Fruit fly (Drosophila melanogaster) whole organism, embryonic: ENCODE data around the gene Gr93d.
A peak's percentile ranks its signal among the peaks of the same experiment; 100 is the strongest.

Experiments used
- CG10274 ChIP-seq: fragments of 200-800 bp; sonication (Bioruptor generic); optimal IDR thresholded peaks from 3 replicates; lab custom pipeline; 2017; ENCODE audit warnings: missing biosample characterization, mild to moderate bottlenecking, missing genetic modification characterization
- CG11247 ChIP-seq: fragments of 200-800 bp; sonication (Bioruptor generic); IDR thresholded peaks from 2 replicates; pipeline ENCODE4 v1.3.6; 2022; ENCODE audit warnings: missing biosample characterization, missing genetic modification characterization
- CG11560 ChIP-seq: fragments of 200-800 bp; sonication (Bioruptor generic); IDR thresholded peaks from 3 replicates; pipeline ENCODE4 v1.3.6; 2022; ENCODE audit warnings: missing biosample characterization, missing genetic modification characterization
- CG13296 ChIP-seq: fragments of 200-800 bp; sonication (Bioruptor generic); optimal IDR thresholded peaks from 3 replicates; lab custom pipeline; 2018; ENCODE audit warnings: missing biosample characterization, mild to moderate bottlenecking, missing genetic modification characterization
- CG13775 ChIP-seq: fragments of 200-800 bp; sonication (Bioruptor generic); optimal IDR thresholded peaks from 3 replicates; lab custom pipeline; 2017; ENCODE audit warnings: missing biosample characterization, mild to moderate bottlenecking, missing genetic modification characterization
- CG1603 ChIP-seq: fragments of 200-800 bp; sonication (Bioruptor generic); optimal IDR thresholded peaks from 2 replicates; lab custom pipeline; 2019; ENCODE audit warnings: missing biosample characterization, mild to moderate bottlenecking, missing genetic modification characterization, moderate library complexity
- CG1647 ChIP-seq: fragments of 200-800 bp; sonication (Bioruptor generic); optimal IDR thresholded peaks from 3 replicates; lab custom pipeline; 2016; ENCODE audit warnings: missing biosample characterization, missing genetic modification characterization
- CG16815 ChIP-seq: fragments of 200-800 bp; sonication (Bioruptor generic); optimal IDR thresholded peaks from 3 replicates; lab custom pipeline; 2017; ENCODE audit warnings: missing biosample characterization, mild to moderate bottlenecking, missing genetic modification characterization
- CG2120 ChIP-seq: fragments of 200-800 bp; sonication (Bioruptor generic); optimal IDR thresholded peaks from 3 replicates; lab custom pipeline; 2016; ENCODE audit warnings: missing biosample characterization, missing genetic modification characterization
- CG2712 ChIP-seq: fragments of 200-800 bp; optimal IDR thresholded peaks from 3 replicates; lab custom pipeline; 2019; ENCODE audit warnings: missing biosample characterization, mild to moderate bottlenecking, missing genetic modification characterization, moderate library complexity
- CG30403 ChIP-seq: fragments of 200-800 bp; sonication (Bioruptor generic); optimal IDR thresholded peaks from 3 replicates; lab custom pipeline; 2016; ENCODE audit warnings: missing biosample characterization, missing genetic modification characterization
- CG31224 ChIP-seq: fragments of 200-800 bp; sonication (Bioruptor generic); IDR thresholded peaks from 2 replicates; pipeline ENCODE4 v1.3.6; 2022; ENCODE audit warnings: missing biosample characterization, missing genetic modification characterization
- CG31388 ChIP-seq: fragments of 200-800 bp; sonication (Bioruptor generic); optimal IDR thresholded peaks from 2 replicates; lab custom pipeline; 2016; ENCODE audit warnings: missing biosample characterization, missing genetic modification characterization
- CG3163 ChIP-seq: fragments of 200-800 bp; sonication (Bioruptor generic); optimal IDR thresholded peaks from 3 replicates; lab custom pipeline; 2016; ENCODE audit warnings: missing biosample characterization, missing genetic modification characterization
- CG34224 ChIP-seq: fragments of 200-800 bp; sonication (Bioruptor generic); IDR thresholded peaks from 3 replicates; pipeline ENCODE4 v1.3.6; 2022; ENCODE audit warnings: missing biosample characterization, missing genetic modification characterization; ENCODE audit not compliant: partially characterized antibody
- CG34422 ChIP-seq: fragments of 200-800 bp; sonication (Bioruptor generic); IDR thresholded peaks from 3 replicates; pipeline ENCODE4 v1.3.6; 2022; ENCODE audit warnings: missing biosample characterization, missing genetic modification characterization
- CG4404 ChIP-seq: fragments of 200-800 bp; sonication (Bioruptor generic); IDR thresholded peaks from 2 replicates; pipeline ENCODE4 v1.3.6; 2022; ENCODE audit warnings: missing biosample characterization, missing genetic modification characterization
- CG5245 ChIP-seq: fragments of 200-800 bp; sonication (Bioruptor generic); optimal IDR thresholded peaks from 3 replicates; lab custom pipeline; 2016; ENCODE audit warnings: missing biosample characterization, missing genetic modification characterization
- CG6689 ChIP-seq: fragments of 200-800 bp; sonication (Bioruptor generic); IDR thresholded peaks from 2 replicates; pipeline ENCODE4 v1.3.6; 2022; ENCODE audit warnings: missing biosample characterization, missing genetic modification characterization
- CG7357 ChIP-seq: fragments of 200-800 bp; sonication (Bioruptor generic); IDR thresholded peaks from 3 replicates; pipeline ENCODE4 v1.3.6; 2022; ENCODE audit warnings: missing biosample characterization, missing genetic modification characterization
- CG8089 ChIP-seq: fragments of 200-800 bp; sonication (Bioruptor generic); optimal IDR thresholded peaks from 3 replicates; lab custom pipeline; 2016; ENCODE audit warnings: missing biosample characterization, missing genetic modification characterization
- CG8281 ChIP-seq: fragments of 200-800 bp; sonication (Bioruptor generic); optimal IDR thresholded peaks from 2 replicates; lab custom pipeline; 2018; ENCODE audit warnings: missing biosample characterization, mild to moderate bottlenecking, missing genetic modification characterization, moderate library complexity
- CG9437 ChIP-seq: fragments of 200-800 bp; sonication (Bioruptor generic); optimal IDR thresholded peaks from 2 replicates; lab custom pipeline; 2018; ENCODE audit warnings: missing biosample characterization, mild to moderate bottlenecking, missing genetic modification characterization
- Gug ChIP-seq: fragments of 200-800 bp; sonication (Bioruptor generic); IDR thresholded peaks from 4 replicates; pipeline ENCODE4 v1.3.6; 2022; ENCODE audit warnings: missing biosample characterization, missing genetic modification characterization
- H15 ChIP-seq: fragments of 200-800 bp; sonication (Bioruptor generic); IDR thresholded peaks from 3 replicates; pipeline ENCODE4 v1.3.6; 2022; ENCODE audit warnings: missing biosample characterization, missing genetic modification characterization
- H2.0 ChIP-seq: fragments of 200-800 bp; sonication (Bioruptor generic); IDR thresholded peaks from 2 replicates; pipeline ENCODE4 v1.3.6; 2022; ENCODE audit warnings: missing biosample characterization, missing genetic modification characterization
- Hr3 ChIP-seq: fragments of 200-800 bp; sonication (Bioruptor generic); optimal IDR thresholded peaks from 3 replicates; lab custom pipeline; 2016; ENCODE audit warnings: missing biosample characterization, missing genetic modification characterization
- Hr78 ChIP-seq, 2 experiments: fragments of 200-800 bp in 1 of 2; fragments of >200 bp in 1 of 2; sonication (Bioruptor generic) in 1 of 2; optimal IDR thresholded peaks; 2 replicates each; lab custom pipeline; 2017 to 2019; ENCODE audit warnings: missing biosample characterization in 2 of 2, missing genetic modification characterization in 2 of 2, mild to moderate bottlenecking in 1 of 2, moderate library complexity in 1 of 2
- Mes4 ChIP-seq: fragments of 200-800 bp; sonication (Bioruptor generic); optimal IDR thresholded peaks from 2 replicates; lab custom pipeline; 2016; ENCODE audit warnings: missing biosample characterization, missing genetic modification characterization
- Nf-YA ChIP-seq: fragments of 200-800 bp; sonication (Bioruptor generic); IDR thresholded peaks from 2 replicates; pipeline ENCODE4 v1.3.6; 2022; ENCODE audit warnings: missing biosample characterization, missing genetic modification characterization
- NfI ChIP-seq: fragments of 200-800 bp; sonication (Bioruptor generic); optimal IDR thresholded peaks from 3 replicates; lab custom pipeline; 2018; ENCODE audit warnings: missing biosample characterization, mild to moderate bottlenecking, missing genetic modification characterization, moderate library complexity
- Oaz ChIP-seq: fragments of 200-800 bp; sonication (Bioruptor generic); IDR thresholded peaks from 2 replicates; pipeline ENCODE4 v1.3.6; 2022; ENCODE audit warnings: missing biosample characterization, missing genetic modification characterization
- PHDP ChIP-seq: fragments of 200-800 bp; sonication (Bioruptor generic); optimal IDR thresholded peaks from 3 replicates; lab custom pipeline; 2018; ENCODE audit warnings: missing biosample characterization, mild to moderate bottlenecking, missing genetic modification characterization, moderate library complexity
- ara ChIP-seq: fragments of 200-800 bp; sonication (Bioruptor generic); IDR thresholded peaks from 2 replicates; pipeline ENCODE4 v1.3.6; 2022; ENCODE audit warnings: missing biosample characterization, missing genetic modification characterization
- ase ChIP-seq: fragments of 200-800 bp; sonication (Bioruptor generic); IDR thresholded peaks from 3 replicates; pipeline ENCODE4 v1.3.6; 2022; ENCODE audit warnings: missing biosample characterization, missing genetic modification characterization
- az2 ChIP-seq: fragments of 200-800 bp; sonication (Bioruptor generic); optimal IDR thresholded peaks from 3 replicates; lab custom pipeline; 2016; ENCODE audit warnings: missing biosample characterization, missing genetic modification characterization
- bbx ChIP-seq: fragments of 200-800 bp; sonication (Bioruptor generic); IDR thresholded peaks from 2 replicates; pipeline ENCODE4 v1.3.6; 2022; ENCODE audit warnings: missing biosample characterization, missing genetic modification characterization; ENCODE audit not compliant: partially characterized antibody
- chn ChIP-seq: fragments of 200-800 bp; sonication (Bioruptor generic); optimal IDR thresholded peaks from 2 replicates; lab custom pipeline; 2016; ENCODE audit warnings: missing biosample characterization, missing genetic modification characterization
- dmrt11E ChIP-seq: fragments of 200-800 bp; sonication (Bioruptor generic); optimal IDR thresholded peaks from 3 replicates; lab custom pipeline; 2018; ENCODE audit warnings: missing biosample characterization, mild to moderate bottlenecking, missing genetic modification characterization, moderate library complexity
- dpn ChIP-seq, 2 experiments: fragments of 200-800 bp; sonication (Bioruptor generic); optimal IDR thresholded peaks; 3 replicates each; lab custom pipeline; 2016; ENCODE audit warnings: missing biosample characterization in 2 of 2, missing genetic modification characterization in 2 of 2
- esg ChIP-seq: fragments of 200-800 bp; sonication (Bioruptor generic); conservative IDR thresholded peaks from 2 replicates; pipeline ENCODE4 v1.3.6; 2022; ENCODE audit warnings: missing biosample characterization, missing genetic modification characterization
- fru ChIP-seq: fragments of >200 bp; optimal IDR thresholded peaks from 2 replicates; lab custom pipeline; 2017
- gcm ChIP-seq: fragments of 200-800 bp; sonication (Bioruptor generic); optimal IDR thresholded peaks from 2 replicates; lab custom pipeline; 2019; ENCODE audit warnings: missing biosample characterization, mild to moderate bottlenecking, missing genetic modification characterization, moderate library complexity
- her ChIP-seq: fragments of 200-800 bp; sonication (Bioruptor generic); optimal IDR thresholded peaks from 2 replicates; lab custom pipeline; 2016; ENCODE audit warnings: missing biosample characterization, missing genetic modification characterization
- lab ChIP-seq: fragments of 200-800 bp; sonication (Bioruptor generic); optimal IDR thresholded peaks from 3 replicates; lab custom pipeline; 2017; ENCODE audit warnings: missing biosample characterization, missing genetic modification characterization, mild to moderate bottlenecking, moderate library complexity, missing genetic modification reagents
- prd ChIP-seq, 3 experiments: fragments of >200 bp in 2 of 3; fragments of 200-800 bp in 1 of 3; sonication (Bioruptor generic) in 1 of 3; optimal IDR thresholded peaks in 2 of 3; IDR thresholded peaks in 1 of 3; 2 replicates in 2 of 3; 3 replicates in 1 of 3; pipeline versions ENCODE4 v1.3.6 to Lab custom; 2017 to 2022; ENCODE audit warnings: missing biosample characterization in 1 of 3, missing genetic modification characterization in 1 of 3
- sna ChIP-seq: fragments of 200-800 bp; sonication (Bioruptor generic); IDR thresholded peaks from 2 replicates; pipeline ENCODE4 v1.3.6; 2022; ENCODE audit warnings: missing biosample characterization, missing genetic modification characterization; ENCODE audit not compliant: partially characterized antibody
- sr ChIP-seq: fragments of 200-800 bp; sonication (Bioruptor generic); IDR thresholded peaks from 3 replicates; pipeline ENCODE4 v1.3.6; 2022; ENCODE audit warnings: missing biosample characterization, missing genetic modification characterization
- trh ChIP-seq: fragments of 200-800 bp; sonication (Bioruptor generic); optimal IDR thresholded peaks from 2 replicates; lab custom pipeline; 2016; ENCODE audit warnings: missing biosample characterization, missing genetic modification characterization
- tx ChIP-seq: fragments of 200-800 bp; sonication (Bioruptor generic); optimal IDR thresholded peaks from 2 replicates; lab custom pipeline; 2016; ENCODE audit warnings: missing biosample characterization, missing genetic modification characterization
- wdn ChIP-seq: fragments of 200-800 bp; sonication (Bioruptor generic); IDR thresholded peaks from 2 replicates; pipeline ENCODE4 v1.3.6; 2022; ENCODE audit warnings: missing biosample characterization, missing genetic modification characterization

The Gr93d gene

DNA sequence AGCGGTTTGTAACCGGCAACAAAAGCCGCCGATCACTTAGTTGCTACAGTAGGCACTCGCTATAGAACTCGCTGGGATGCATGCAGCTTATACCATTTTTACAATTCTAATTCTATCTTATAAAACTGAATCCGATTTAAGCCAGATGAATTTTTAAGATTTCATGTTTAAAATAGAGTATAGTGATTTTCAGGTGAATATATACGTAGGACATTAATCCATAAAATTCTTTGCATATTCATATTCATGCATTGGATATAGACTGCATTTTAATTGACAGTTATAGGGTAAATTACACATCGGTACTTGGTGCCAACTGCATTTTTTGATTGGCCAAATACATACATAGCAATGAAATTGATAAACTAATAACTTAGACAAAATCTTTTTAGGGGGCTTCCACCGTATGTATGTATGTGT lies 41.1 kb upstream of the Gr93d start (continued):
- peak; percentile 11 for TF ChIP-seq gcm
- peak; percentile 32 for TF ChIP-seq CG31224
- no peak for TF ChIP-seq CG13296 (GFP tag; lab: Kevin White, UChicago)
- TF ChIP-seq CG8089 (GFP tag; lab: Kevin White, UChicago) = no peak
- TF ChIP-seq CG34224 (GFP tag; lab: Robert Waterston, UW) = no peak
- no peak for TF ChIP-seq CG1647 (GFP tag; lab: Kevin White, UChicago)
- peak; percentile 72 for TF ChIP-seq CG6689 (GFP tag; lab: Robert Waterston, UW)
- peak; percentile 11 for TF ChIP-seq CG2120
- peak; percentile 33 for TF ChIP-seq CG5245 (GFP tag; lab: Kevin White, UChicago)
- TF ChIP-seq CG2712 (tag; lab: Kevin White, UChicago) = peak; percentile 71
- TF ChIP-seq Gug (GFP tag; lab: Robert Waterston, UW) = peak; percentile 71
- TF ChIP-seq H2.0 = no peak; the same call in 1 of the 2 replicates
- peak; percentile 10 for TF ChIP-seq CG13775 (GFP tag; lab: Kevin White, UChicago)
- no peak for TF ChIP-seq CG9437 (GFP tag; lab: Kevin White, UChicago)
- no peak for TF ChIP-seq Mes4
- TF ChIP-seq H15 (GFP tag; lab: Robert Waterston, UW) = no peak
- TF ChIP-seq lab (GFP tag; lab: Kevin White, UChicago) = no peak
- TF ChIP-seq CG3163 (GFP tag; lab: Kevin White, UChicago) = no peak
- no peak for TF ChIP-seq her (GFP tag; lab: Kevin White, UChicago)
- peak; percentile 59; the same call in 1 of the 3 replicates for TF ChIP-seq ase (GFP tag; lab: Robert Waterston, UW)
- no peak for TF ChIP-seq PHDP (tag; lab: Kevin White, UChicago)
- 0 out of 2 replicates have a peak, but pooled peaks have one; percentile 23 for TF ChIP-seq Nf-YA (GFP tag; lab: Robert Waterston, UW)
- no peak for TF ChIP-seq CG11247 (GFP tag; lab: Robert Waterston, UW)
- TF ChIP-seq esg (GFP tag; lab: Robert Waterston, UW) = peak; percentile 39; the same call in 1 of the 2 replicates
- no peak for TF ChIP-seq CG8281 (tag; lab: Kevin White, UChicago)
- TF ChIP-seq CG16815 (GFP tag; lab: Kevin White, UChicago) = peak; percentile 32
- TF ChIP-seq sna = no peak
- TF ChIP-seq Oaz = no peak
- TF ChIP-seq Hr3 (GFP tag; lab: Kevin White, UChicago) = peak; percentile 20
- peak; percentile 12 for TF ChIP-seq az2
- TF ChIP-seq sr = no peak
- TF ChIP-seq trh (GFP tag; lab: Kevin White, UChicago) = no peak
- TF ChIP-seq CG30403 (GFP tag; lab: Kevin White, UChicago) = peak; percentile 60
- TF ChIP-seq CG7357 (GFP tag; lab: Robert Waterston, UW) = peak; percentile 45; the same call in 1 of the 3 replicates
- peak; percentile 40 for TF ChIP-seq ara
- no peak for TF ChIP-seq chn (GFP tag; lab: Kevin White, UChicago)
- TF ChIP-seq CG1603 (tag; lab: Kevin White, UChicago) = peak; percentile 44
- TF ChIP-seq NfI = no peak
- TF ChIP-seq CG31388 = no peak
- no peak for TF ChIP-seq CG11560 (tag; lab: Robert Waterston, UW)
- no peak for TF ChIP-seq CG10274 (GFP tag; lab: Kevin White, UChicago)
- no peak for TF ChIP-seq fru (lab: Kevin White, UChicago)
- TF ChIP-seq CG34422 (GFP tag; lab: Robert Waterston, UW) = peak; percentile 33; the same call in 2 of the 3 replicates
- TF ChIP-seq tx (GFP tag; lab: Kevin White, UChicago) = no peak
- TF ChIP-seq CG4404 (GFP tag; lab: Robert Waterston, UW) = peak; percentile 25; the same call in 1 of the 2 replicates
- TF ChIP-seq dpn (GFP tag; optimal IDR thresholded peaks at IDR 0.05; lab: Kevin White, UChicago) = no peak
- no peak for TF ChIP-seq bbx (GFP tag; lab: Robert Waterston, UW)
- peak; percentile 7 for TF ChIP-seq dmrt11E (tag; lab: Kevin White, UChicago)
- TF ChIP-seq Hr78 (GFP tag; optimal IDR thresholded peaks at IDR 0.05; lab: Kevin White, UChicago) = no peak
- TF ChIP-seq wdn (GFP tag; lab: Robert Waterston, UW) = no peak
- TF ChIP-seq prd (optimal IDR thresholded peaks at IDR 0.05; lab: Kevin White, UChicago) = no peak
- peak; percentile 67 for TF ChIP-seq prd (GFP tag; IDR thresholded peaks at IDR 0.05; lab: Robert Waterston, UW)
